Fruit fly (Drosophila melanogaster) whole organism, adult: ENCODE measurements around the gene CG11380.

ENCODE experiments used
- CG11617 ChIP-seq: fragments of 200-800 bp; sonication (Bioruptor generic); optimal IDR thresholded peaks from 2 replicates; lab custom pipeline; 2017; ENCODE audit warnings: mild to moderate bottlenecking, missing biosample characterization, missing genetic modification reagents, missing genetic modification characterization
- CG12768 ChIP-seq: fragments of 200-800 bp; sonication (Bioruptor generic); optimal IDR thresholded peaks from 2 replicates; lab custom pipeline; 2017; ENCODE audit warnings: missing biosample characterization, missing genetic modification characterization, mild to moderate bottlenecking, moderate library complexity, missing genetic modification reagents
- CG14711 ChIP-seq: fragments of 200-800 bp; sonication (Bioruptor generic); optimal IDR thresholded peaks from 2 replicates; lab custom pipeline; 2018; ENCODE audit warnings: missing biosample characterization, mild to moderate bottlenecking, missing genetic modification characterization, moderate library complexity
- CG1620 ChIP-seq: fragments of 200-800 bp; sonication (Bioruptor generic); optimal IDR thresholded peaks from 2 replicates; lab custom pipeline; 2016; ENCODE audit warnings: missing biosample characterization, missing genetic modification characterization
- CG33017 ChIP-seq: fragments of 200-800 bp; sonication (Bioruptor generic); optimal IDR thresholded peaks from 2 replicates; lab custom pipeline; 2018; ENCODE audit warnings: missing biosample characterization, mild to moderate bottlenecking, missing genetic modification characterization, moderate library complexity
- CG5204 ChIP-seq: fragments of 200-800 bp; sonication (Bioruptor generic); optimal IDR thresholded peaks from 2 replicates; lab custom pipeline; 2016; ENCODE audit warnings: missing biosample characterization, missing genetic modification characterization
- CG7045 ChIP-seq: fragments of 200-800 bp; sonication (Bioruptor generic); optimal IDR thresholded peaks from 2 replicates; lab custom pipeline; 2017; ENCODE audit warnings: missing biosample characterization, mild to moderate bottlenecking, missing genetic modification characterization
- CG7101 ChIP-seq: fragments of 200-800 bp; sonication (Bioruptor generic); optimal IDR thresholded peaks from 2 replicates; lab custom pipeline; 2018; ENCODE audit warnings: missing biosample characterization, mild to moderate bottlenecking, missing genetic modification characterization, moderate library complexity
- Clk ChIP-seq: fragments of 200-800 bp; sonication (Bioruptor generic); optimal IDR thresholded peaks from 2 replicates; lab custom pipeline; 2017; ENCODE audit warnings: missing biosample characterization, missing genetic modification characterization
- Crg-1 ChIP-seq: fragments of 200-800 bp; sonication (Bioruptor generic); optimal IDR thresholded peaks from 2 replicates; lab custom pipeline; 2016; ENCODE audit warnings: missing biosample characterization, missing genetic modification characterization
- Hr96 ChIP-seq: fragments of 200-800 bp; sonication (Bioruptor generic); optimal IDR thresholded peaks from 2 replicates; lab custom pipeline; 2016; ENCODE audit warnings: missing biosample characterization, missing genetic modification characterization
- Mnt ChIP-seq: fragments of 200-800 bp; sonication (Bioruptor generic); optimal IDR thresholded peaks from 2 replicates; lab custom pipeline; 2016; ENCODE audit warnings: missing biosample characterization, mild to moderate bottlenecking, missing genetic modification characterization
- bab1 ChIP-seq: fragments of 200-800 bp; sonication (Bioruptor generic); optimal IDR thresholded peaks from 3 replicates; lab custom pipeline; 2019; ENCODE audit warnings: missing biosample characterization, mild to moderate bottlenecking, missing genetic modification characterization, moderate library complexity
- cic ChIP-seq: fragments of 200-800 bp; sonication (Bioruptor generic); optimal IDR thresholded peaks from 2 replicates; lab custom pipeline; 2017; ENCODE audit warnings: missing biosample characterization, mild to moderate bottlenecking, missing genetic modification characterization, moderate library complexity
- cnc ChIP-seq, 2 experiments: fragments of >200 bp; optimal IDR thresholded peaks; 2 replicates each; lab custom pipeline; 2017
- kay ChIP-seq: fragments of 200-800 bp; sonication (Bioruptor generic); peaks from one replicate; lab custom pipeline; 2016; ENCODE audit warnings: missing biosample characterization, missing genetic modification characterization, borderline replicate concordance
- ovo ChIP-seq: fragments of 200-800 bp; sonication (Bioruptor generic); optimal IDR thresholded peaks from 2 replicates; lab custom pipeline; 2016; ENCODE audit warnings: missing biosample characterization, missing genetic modification characterization
- pad ChIP-seq: fragments of 200-800 bp; sonication (Bioruptor generic); optimal IDR thresholded peaks from 3 replicates; lab custom pipeline; 2017; ENCODE audit warnings: missing biosample characterization, missing genetic modification characterization, mild to moderate bottlenecking, moderate library complexity, missing genetic modification reagents
- tj ChIP-seq: fragments of 200-800 bp; sonication (Bioruptor generic); optimal IDR thresholded peaks from 3 replicates; lab custom pipeline; 2017; ENCODE audit warnings: missing biosample characterization, mild to moderate bottlenecking, missing genetic modification characterization, moderate library complexity
- toe ChIP-seq: fragments of 200-800 bp; sonication (Bioruptor generic); optimal IDR thresholded peaks from 2 replicates; lab custom pipeline; 2016; ENCODE audit warnings: missing biosample characterization, missing genetic modification characterization

CG11380 gene

dm6 chrX:1215000-1215399 lies 23.9 kb downstream of the CG11380 start, which contains the start of gene CG11398:
CG11398 (minus strand) TSS chrX:1215156.
- TF ChIP-seq toe (no peak), bab1 (peak; percentile 40), cic (peak; percentile 2)

- TF ChIP-seq tj (GFP tag; lab: Kevin White, UChicago) (no peak), cnc (optimal IDR thresholded peaks at IDR 0.05; lab: Kevin White, UChicago) (no peak), CG12768 (GFP tag; lab: Kevin White, UChicago) (no peak), ovo (no peak), CG14711 (tag; lab: Kevin White, UChicago) (no peak), cic (no peak), Mnt (GFP tag; lab: Kevin White, UChicago) (no peak), pad (GFP tag; lab: Kevin White, UChicago) (no peak), Hr96 (GFP tag; lab: Kevin White, UChicago) (no peak), CG33017 (tag; lab: Kevin White, UChicago) (no peak), CG11617 (GFP tag; lab: Kevin White, UChicago) (no peak), kay (GFP tag; lab: Kevin White, UChicago) (no peak), bab1 (no peak), CG1620 (GFP tag; lab: Kevin White, UChicago) (no peak), CG7045 (GFP tag; lab: Kevin White, UChicago) (no peak), CG5204 (no peak)
Measured at dm6 chrX:1216681-1217080, 25.6 kb downstream of the CG11380 start.

- TF ChIP-seq ovo (no peak), cnc (optimal IDR thresholded peaks at IDR 0.05; lab: Kevin White, UChicago) (no peak), Mnt (GFP tag; lab: Kevin White, UChicago) (no peak), tj (GFP tag; lab: Kevin White, UChicago) (no peak), CG33017 (tag; lab: Kevin White, UChicago) (no peak), CG14711 (tag; lab: Kevin White, UChicago) (no peak), CG5204 (no peak), Hr96 (GFP tag; lab: Kevin White, UChicago) (no peak), kay (GFP tag; lab: Kevin White, UChicago) (no peak), CG7045 (GFP tag; lab: Kevin White, UChicago) (no peak), CG11617 (GFP tag; lab: Kevin White, UChicago) (no peak), bab1 (no peak), CG12768 (GFP tag; lab: Kevin White, UChicago) (no peak), pad (GFP tag; lab: Kevin White, UChicago) (no peak), toe (no peak), CG7101 (tag; lab: Kevin White, UChicago) (no peak), Clk (GFP tag; lab: Kevin White, UChicago) (no peak), cic (no peak), CG1620 (GFP tag; lab: Kevin White, UChicago) (no peak), Crg-1 (GFP tag; lab: Kevin White, UChicago) (no peak)
Measured at dm6 chrX:1225859-1226258, 34.8 kb downstream of the CG11380 start.

dm6 chrX:1229098-1229497 lies 38.0 kb downstream of the CG11380 start:
- TF ChIP-seq Clk (GFP tag; lab: Kevin White, UChicago) (no peak), CG5204 (no peak), CG12768 (GFP tag; lab: Kevin White, UChicago) (no peak), Hr96 (GFP tag; lab: Kevin White, UChicago) (no peak), toe (no peak), CG11617 (GFP tag; lab: Kevin White, UChicago) (no peak), bab1 (no peak), CG7045 (GFP tag; lab: Kevin White, UChicago) (no peak), CG33017 (tag; lab: Kevin White, UChicago) (no peak), tj (GFP tag; lab: Kevin White, UChicago) (no peak)

- TF ChIP-seq CG7045 (GFP tag; lab: Kevin White, UChicago) (no peak), tj (GFP tag; lab: Kevin White, UChicago) (peak; percentile 41)
Measured at dm6 chrX:1229567-1229966, 38.5 kb downstream of the CG11380 start.

dm6 chrX:1231707-1232106 lies 40.6 kb downstream of the CG11380 start:
- TF ChIP-seq CG12768 (GFP tag; lab: Kevin White, UChicago) (no peak), CG7045 (GFP tag; lab: Kevin White, UChicago) (no peak), Clk (GFP tag; lab: Kevin White, UChicago) (no peak), cic (no peak), toe (no peak), Hr96 (GFP tag; lab: Kevin White, UChicago) (no peak), cnc (optimal IDR thresholded peaks at IDR 0.05; lab: Kevin White, UChicago) (no peak), Crg-1 (GFP tag; lab: Kevin White, UChicago) (no peak), tj (GFP tag; lab: Kevin White, UChicago) (peak; percentile 89)

dm6 chrX:1232533-1233212 lies 41.6 kb downstream of the CG11380 start:
- TF ChIP-seq Crg-1 (GFP tag; lab: Kevin White, UChicago), result no peak
- TF ChIP-seq pad (GFP tag; lab: Kevin White, UChicago), result no peak
- peak; percentile 98 for TF ChIP-seq Mnt (GFP tag; lab: Kevin White, UChicago)
